Worm (Caenorhabditis elegans) whole organism, L4 larva: Measurements from ENCODE around the gene txdc-17.

Source experiments
- F49E8.2 ChIP-seq: sonication (generic microtip); optimal IDR thresholded peaks from 2 replicates; lab custom pipeline; 2016; ENCODE audit warnings: missing compliant biosample characterization, mild to moderate bottlenecking, missing genetic modification characterization, borderline replicate concordance
- ZK337.2 ChIP-seq: fragments of 200-800 bp; sonication (Bioruptor generic); IDR thresholded peaks from 2 replicates; pipeline ENCODE4 v1.3.6; 2022; ENCODE audit warnings: missing genetic modification reagents, missing genetic modification characterization, missing compliant biosample characterization
- ama-1 ChIP-seq: fragments of 150-350 bp; optimal IDR thresholded peaks from 2 replicates; lab custom pipeline; 2014; ENCODE audit warnings: inconsistent platforms, mixed read lengths
- dmd-6 ChIP-seq: fragments of 200-800 bp; sonication (Bioruptor generic); IDR thresholded peaks from 2 replicates; pipeline ENCODE4 v1.3.6; 2022; ENCODE audit warnings: missing genetic modification reagents, missing genetic modification characterization, missing compliant biosample characterization
- lin-13 ChIP-seq: fragments of 150-350 bp; optimal IDR thresholded peaks from 2 replicates; lab custom pipeline; 2014; ENCODE audit warnings: missing biosample characterization, missing genetic modification reagents, missing genetic modification characterization
- lin-15B ChIP-seq: fragments of 150-350 bp; sonication (generic microtip); optimal IDR thresholded peaks from 3 replicates; lab custom pipeline; 2014; ENCODE audit warnings: missing biosample characterization, missing genetic modification characterization
- nhr-11 ChIP-seq: fragments of 150-350 bp; optimal IDR thresholded peaks from 2 replicates; lab custom pipeline; 2014; ENCODE audit warnings: missing biosample characterization, missing genetic modification characterization
- nhr-111 ChIP-seq: fragments of 200-800 bp; sonication (Bioruptor generic); optimal IDR thresholded peaks from 2 replicates; lab custom pipeline; 2018; ENCODE audit warnings: mild to moderate bottlenecking, missing genetic modification characterization, missing compliant biosample characterization
- nhr-237 ChIP-seq: sonication (generic microtip); optimal IDR thresholded peaks from 2 replicates; lab custom pipeline; 2017; ENCODE audit warnings: missing biosample characterization, missing genetic modification characterization
- nhr-28 ChIP-seq: fragments of 150-350 bp; optimal IDR thresholded peaks from 2 replicates; lab custom pipeline; 2014; ENCODE audit warnings: missing biosample characterization, missing genetic modification characterization
- nhr-41 ChIP-seq: fragments of 200-800 bp; sonication (Bioruptor generic); IDR thresholded peaks from 2 replicates; pipeline ENCODE4 v1.3.6; 2022; ENCODE audit warnings: missing genetic modification reagents, missing genetic modification characterization, missing compliant biosample characterization

DNA sequence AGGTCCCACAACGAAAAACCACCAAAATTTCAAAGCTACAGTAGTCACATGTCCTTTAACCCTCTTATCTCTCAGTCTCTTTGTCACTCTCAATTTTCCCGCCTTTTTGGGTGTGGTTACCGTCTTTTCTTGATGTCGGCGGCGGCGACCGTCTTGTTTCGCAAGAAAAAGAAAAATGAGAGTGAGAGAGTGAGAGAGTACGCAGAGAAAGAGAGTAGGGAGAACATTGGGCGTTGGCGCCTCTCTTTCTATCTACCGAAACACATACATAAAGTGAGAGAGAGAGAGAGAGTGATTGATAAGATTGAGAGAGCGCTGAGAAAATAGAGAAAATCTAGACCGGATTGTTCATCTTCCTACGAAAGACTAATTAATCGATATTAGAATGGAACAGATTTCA is 41.5 kb downstream of the txdc-17 start:
- TF ChIP-seq lin-15B (tag; lab: Kevin White, UChicago) (no peak), F49E8.2 (tag; lab: Kevin White, UChicago) (no peak), ama-1 (lab: Kevin White, UChicago) (peak; percentile 43), nhr-11 (tag; lab: Kevin White, UChicago) (peak; percentile 41), nhr-41 (peak; percentile 93), lin-13 (peak; percentile 67), nhr-28 (peak; percentile 92), dmd-6 (peak; percentile 91), nhr-237 (no peak), nhr-111 (no peak), ZK337.2 (no peak)
